Worm (Caenorhabditis elegans) whole organism, L3 larva: ENCODE data around the gene cgh-1.
A peak's percentile ranks its signal among the peaks of the same experiment; 100 is the strongest.

Experiments used
- R02D3.7 ChIP-seq: fragments of 150-350 bp; optimal IDR thresholded peaks from 2 replicates; lab custom pipeline; 2014; ENCODE audit warnings: missing biosample characterization, missing genetic modification characterization
- ZK546.5 ChIP-seq: sonication (generic microtip); optimal IDR thresholded peaks from 2 replicates; lab custom pipeline; 2017; ENCODE audit warnings: missing biosample characterization, missing genetic modification characterization
- aly-2 ChIP-seq: fragments of 150-350 bp; optimal IDR thresholded peaks from 2 replicates; lab custom pipeline; 2014; ENCODE audit warnings: missing biosample characterization, missing genetic modification characterization
- ceh-82 ChIP-seq: fragments of 150-350 bp; optimal IDR thresholded peaks from 2 replicates; lab custom pipeline; 2014; ENCODE audit warnings: missing biosample characterization, missing genetic modification characterization
- egl-27 ChIP-seq: sonication (generic microtip); optimal IDR thresholded peaks from 4 replicates; lab custom pipeline; 2017; ENCODE audit warnings: missing biosample characterization, missing genetic modification reagents, missing genetic modification characterization
- elt-1 ChIP-seq: fragments of 150-350 bp; optimal IDR thresholded peaks from 2 replicates; lab custom pipeline; 2014; ENCODE audit warnings: missing biosample characterization, missing genetic modification characterization
- elt-2 ChIP-seq: sonication (generic microtip); optimal IDR thresholded peaks from 2 replicates; lab custom pipeline; 2016; ENCODE audit warnings: missing genetic modification reagents, mild to moderate bottlenecking, missing genetic modification characterization, missing compliant biosample characterization
- fkh-10 ChIP-seq: sonication (generic microtip); optimal IDR thresholded peaks from 2 replicates; lab custom pipeline; 2017; ENCODE audit warnings: missing biosample characterization, missing genetic modification reagents, missing genetic modification characterization
- fkh-2 ChIP-seq: fragments of 150-350 bp; optimal IDR thresholded peaks from 2 replicates; lab custom pipeline; 2014; ENCODE audit warnings: missing biosample characterization, missing genetic modification reagents, missing genetic modification characterization
- hmg-11 ChIP-seq: sonication (generic microtip); optimal IDR thresholded peaks from 2 replicates; lab custom pipeline; 2016; ENCODE audit warnings: missing genetic modification characterization, missing compliant biosample characterization
- jun-1 ChIP-seq: fragments of 150-350 bp; optimal IDR thresholded peaks from 2 replicates; lab custom pipeline; 2014; ENCODE audit warnings: missing biosample characterization, missing genetic modification reagents, missing genetic modification characterization
- lin-39 ChIP-seq: fragments of 150-350 bp; optimal IDR thresholded peaks from 2 replicates; lab custom pipeline; 2018; ENCODE audit warnings: missing biosample characterization, missing genetic modification reagents, missing genetic modification characterization
- mdl-1 ChIP-seq: fragments of 150-350 bp; optimal IDR thresholded peaks from 2 replicates; lab custom pipeline; 2014; ENCODE audit warnings: missing biosample characterization, missing genetic modification characterization
- nfya-1 ChIP-seq: sonication (generic microtip); optimal IDR thresholded peaks from 2 replicates; lab custom pipeline; 2017; ENCODE audit warnings: missing genetic modification characterization, mild to moderate bottlenecking, missing compliant biosample characterization, antibody characterized with exemption, moderate library complexity; ENCODE audit not compliant: insufficient read depth
- nhr-12 ChIP-seq: fragments of 150-350 bp; optimal IDR thresholded peaks from 2 replicates; lab custom pipeline; 2014; ENCODE audit warnings: missing biosample characterization, missing genetic modification characterization
- nhr-237 ChIP-seq: fragments of 150-350 bp; optimal IDR thresholded peaks from 2 replicates; lab custom pipeline; 2014; ENCODE audit warnings: missing biosample characterization, missing genetic modification characterization
- nhr-28 ChIP-seq: fragments of 150-350 bp; optimal IDR thresholded peaks from 2 replicates; lab custom pipeline; 2014; ENCODE audit warnings: missing biosample characterization, missing genetic modification characterization
- nhr-43 ChIP-seq: sonication (generic microtip); optimal IDR thresholded peaks from 2 replicates; lab custom pipeline; 2016; ENCODE audit warnings: mild to moderate bottlenecking, missing genetic modification characterization, missing compliant biosample characterization; ENCODE audit not compliant: poor library complexity, severe bottlenecking
- nhr-77 ChIP-seq: fragments of 150-350 bp; optimal IDR thresholded peaks from 2 replicates; lab custom pipeline; 2014; ENCODE audit warnings: missing biosample characterization, missing genetic modification characterization
- pha-4 ChIP-seq: fragments of 150-350 bp; optimal IDR thresholded peaks from 2 replicates; lab custom pipeline; 2014; ENCODE audit warnings: missing biosample characterization, missing genetic modification reagents, missing genetic modification characterization
- pqm-1 ChIP-seq: fragments of 150-350 bp; optimal IDR thresholded peaks from 2 replicates; lab custom pipeline; 2017; ENCODE audit warnings: missing biosample characterization, missing genetic modification characterization, inconsistent platforms
- skn-1 ChIP-seq: fragments of 150-350 bp; optimal IDR thresholded peaks from 2 replicates; lab custom pipeline; 2014; ENCODE audit warnings: missing biosample characterization, missing genetic modification characterization

cgh-1 gene

ce11 chrIII:7456640-7457039 is 41.0 kb downstream of the cgh-1 start, which contains the start of gene Y69F12A.1:
Y69F12A.1 (plus strand) TSS chrIII:7456940.
- TF ChIP-seq nhr-43 (tag; lab: Kevin White, UChicago) = no peak
- no peak for TF ChIP-seq R02D3.7 (tag; lab: Kevin White, UChicago)
- no peak for TF ChIP-seq fkh-10 (GFP tag; lab: Kevin White, UChicago)
- TF ChIP-seq jun-1 (tag; lab: Kevin White, UChicago) = no peak
- no peak for TF ChIP-seq nfya-1 (tag; lab: Kevin White, UChicago)
- TF ChIP-seq ceh-82 (tag; lab: Kevin White, UChicago) = no peak
- no peak for TF ChIP-seq nhr-77 (tag; lab: Kevin White, UChicago)

ce11 chrIII:7453653-7454124 is 43.9 kb downstream of the cgh-1 start, which contains the start of gene alh-12:
alh-12 (plus strand) TSS chrIII:7454074.
- TF ChIP-seq egl-27 (tag; lab: Kevin White, UChicago) = no peak
- no peak for TF ChIP-seq hmg-11 (tag; lab: Kevin White, UChicago)
- TF ChIP-seq ZK546.5 (tag; lab: Kevin White, UChicago) = no peak
- no peak for TF ChIP-seq mdl-1 (tag; lab: Kevin White, UChicago)
- TF ChIP-seq pha-4 (tag; lab: Kevin White, UChicago) = peak; percentile 24
- peak; percentile 72 for TF ChIP-seq pqm-1
- no peak for TF ChIP-seq elt-1 (tag; lab: Kevin White, UChicago)
- no peak for TF ChIP-seq lin-39
- TF ChIP-seq nhr-43 (tag; lab: Kevin White, UChicago) = no peak
- TF ChIP-seq elt-2 (tag; lab: Kevin White, UChicago) = peak; percentile 80
- TF ChIP-seq nhr-237 (tag; lab: Kevin White, UChicago) = no peak
- TF ChIP-seq aly-2 (tag; lab: Kevin White, UChicago) = no peak
- no peak for TF ChIP-seq nhr-28 (tag; lab: Kevin White, UChicago)
- no peak for TF ChIP-seq fkh-2
- no peak for TF ChIP-seq skn-1 (tag; lab: Kevin White, UChicago)
- TF ChIP-seq nhr-12 (tag; lab: Kevin White, UChicago) = no peak
